Worm (Caenorhabditis elegans) whole organism, young adult: Measurements from ENCODE around the gene rps-4.

Experiments used
- B0261.1 ChIP-seq: sonication (generic microtip); optimal IDR thresholded peaks from 2 replicates; lab custom pipeline; 2016; ENCODE audit warnings: mild to moderate bottlenecking, missing genetic modification characterization, moderate library complexity, missing compliant biosample characterization
- B0336.3 ChIP-seq: fragments of 200-800 bp; sonication (Bioruptor generic); IDR thresholded peaks from 2 replicates; pipeline ENCODE4 v1.3.6; 2022; ENCODE audit warnings: missing genetic modification characterization, missing compliant biosample characterization
- C06A6.2 ChIP-seq: fragments of 200-800 bp; sonication (Bioruptor generic); conservative IDR thresholded peaks from 2 replicates; pipeline ENCODE4 v1.3.6; 2022; ENCODE audit warnings: missing genetic modification characterization, missing compliant biosample characterization
- F10E7.11 ChIP-seq: sonication (generic microtip); optimal IDR thresholded peaks from 2 replicates; lab custom pipeline; 2017; ENCODE audit warnings: mild to moderate bottlenecking, missing genetic modification characterization, moderate library complexity, missing compliant biosample characterization
- F22D6.2 ChIP-seq: sonication (generic microtip); optimal IDR thresholded peaks from 2 replicates; lab custom pipeline; 2016; ENCODE audit warnings: mild to moderate bottlenecking, missing genetic modification characterization, missing compliant biosample characterization
- F33H1.4 ChIP-seq: fragments of 200-800 bp; sonication (Bioruptor generic); IDR thresholded peaks from 2 replicates; pipeline ENCODE4 v1.3.6; 2022; ENCODE audit warnings: missing genetic modification reagents, missing genetic modification characterization, missing compliant biosample characterization
- F39B2.1 ChIP-seq: fragments of 200-800 bp; sonication (Bioruptor generic); IDR thresholded peaks from 2 replicates; pipeline ENCODE4 v1.3.6; 2022; ENCODE audit warnings: missing genetic modification reagents, missing genetic modification characterization, missing compliant biosample characterization
- F49E8.2 ChIP-seq: sonication (generic microtip); optimal IDR thresholded peaks from 3 replicates; lab custom pipeline; 2017; ENCODE audit warnings: missing genetic modification characterization, mild to moderate bottlenecking, missing compliant biosample characterization, antibody characterized with exemption, moderate library complexity; ENCODE audit not compliant: insufficient read depth
- K11D2.4 ChIP-seq: fragments of 200-800 bp; sonication (Bioruptor generic); IDR thresholded peaks from 2 replicates; pipeline ENCODE4 v1.3.6; 2022; ENCODE audit warnings: missing genetic modification reagents, missing genetic modification characterization, missing compliant biosample characterization
- K12H6.12 ChIP-seq: fragments of 200-800 bp; sonication (Bioruptor generic); optimal IDR thresholded peaks from 2 replicates; lab custom pipeline; 2018; ENCODE audit warnings: mild to moderate bottlenecking, missing genetic modification characterization, missing compliant biosample characterization
- Y79H2A.3 ChIP-seq: fragments of 200-800 bp; sonication (Bioruptor generic); conservative IDR thresholded peaks from 2 replicates; pipeline ENCODE4 v1.3.6; 2022; ENCODE audit warnings: missing genetic modification reagents, missing genetic modification characterization, missing compliant biosample characterization
- akir-1 ChIP-seq: fragments of 200-800 bp; sonication (Bioruptor generic); optimal IDR thresholded peaks from 2 replicates; lab custom pipeline; 2018; ENCODE audit warnings: mild to moderate bottlenecking, missing genetic modification characterization, moderate library complexity, missing compliant biosample characterization
- ama-1 ChIP-seq, 3 experiments: fragments of 150-350 bp in 1 of 3; sonication (generic microtip) in 2 of 3; optimal IDR thresholded peaks; 2 replicates each; lab custom pipeline; 2014 to 2018; ENCODE audit warnings: missing biosample characterization in 2 of 3, missing genetic modification characterization in 2 of 3, missing genetic modification reagents in 2 of 3
- aptf-3 ChIP-seq: fragments of 200-800 bp; sonication (Bioruptor generic); IDR thresholded peaks from 2 replicates; pipeline ENCODE4 v1.3.6; 2022; ENCODE audit warnings: missing genetic modification characterization, missing compliant biosample characterization
- athp-1 ChIP-seq: sonication (generic microtip); optimal IDR thresholded peaks from 2 replicates; lab custom pipeline; 2017; ENCODE audit warnings: mild to moderate bottlenecking, missing genetic modification characterization, missing compliant biosample characterization
- bed-1 ChIP-seq: fragments of 200-800 bp; sonication (Bioruptor generic); IDR thresholded peaks from 2 replicates; pipeline ENCODE4 v1.3.6; 2022; ENCODE audit warnings: missing genetic modification reagents, missing genetic modification characterization, missing compliant biosample characterization
- ccch-3 ChIP-seq: fragments of 200-800 bp; sonication (Bioruptor generic); optimal IDR thresholded peaks from 2 replicates; lab custom pipeline; 2018; ENCODE audit warnings: mild to moderate bottlenecking, missing genetic modification characterization, missing compliant biosample characterization
- ceh-79 ChIP-seq: sonication (generic microtip); optimal IDR thresholded peaks from 2 replicates; lab custom pipeline; 2017; ENCODE audit warnings: mild to moderate bottlenecking, missing genetic modification characterization, missing compliant biosample characterization
- die-1 ChIP-seq: sonication (generic microtip); optimal IDR thresholded peaks from 2 replicates; lab custom pipeline; 2016; ENCODE audit warnings: missing genotype, mild to moderate bottlenecking, missing genetic modification characterization, missing compliant biosample characterization
- dpl-1 ChIP-seq: fragments of 150-350 bp; optimal IDR thresholded peaks from 2 replicates; lab custom pipeline; 2014; ENCODE audit warnings: missing biosample characterization, missing genetic modification reagents, missing genetic modification characterization
- egl-18 ChIP-seq: fragments of 200-800 bp; sonication (Bioruptor generic); IDR thresholded peaks from 2 replicates; pipeline ENCODE4 v1.3.6; 2022; ENCODE audit warnings: missing genetic modification reagents, missing genetic modification characterization, missing compliant biosample characterization
- egrh-3 ChIP-seq: fragments of 200-800 bp; sonication (Bioruptor generic); IDR thresholded peaks from 2 replicates; pipeline ENCODE4 v1.3.6; 2022; ENCODE audit warnings: missing genetic modification reagents, missing genetic modification characterization, missing compliant biosample characterization
- ets-4 ChIP-seq: fragments of 200-800 bp; sonication (Bioruptor generic); optimal IDR thresholded peaks from 2 replicates; lab custom pipeline; 2018; ENCODE audit warnings: mild to moderate bottlenecking, missing genetic modification characterization, missing compliant biosample characterization
- fkh-3 ChIP-seq: sonication (generic microtip); optimal IDR thresholded peaks from 2 replicates; lab custom pipeline; 2016; ENCODE audit warnings: mild to moderate bottlenecking, missing genetic modification characterization, missing compliant biosample characterization
- hlh-12 ChIP-seq: sonication (generic microtip); optimal IDR thresholded peaks from 2 replicates; lab custom pipeline; 2016; ENCODE audit warnings: missing genetic modification characterization, missing compliant biosample characterization
- hlh-26 ChIP-seq: fragments of 200-800 bp; sonication (Bioruptor generic); conservative IDR thresholded peaks from 2 replicates; pipeline ENCODE4 v1.3.6; 2022; ENCODE audit warnings: missing genetic modification reagents, missing genetic modification characterization, missing compliant biosample characterization
- lag-1 ChIP-seq: fragments of 200-800 bp; sonication (Bioruptor generic); IDR thresholded peaks from 2 replicates; pipeline ENCODE4 v1.3.6; 2022; ENCODE audit warnings: missing genetic modification reagents, missing genetic modification characterization, missing compliant biosample characterization
- let-607 ChIP-seq, 2 experiments: fragments of 200-800 bp in 1 of 2; sonication (Bioruptor generic) in 1 of 2; sonication (generic microtip) in 1 of 2; optimal IDR thresholded peaks; 2 replicates each; lab custom pipeline; 2016 to 2018; ENCODE audit warnings: mild to moderate bottlenecking in 2 of 2, missing compliant biosample characterization in 2 of 2, missing genetic modification characterization in 2 of 2, moderate library complexity in 2 of 2, missing genotype in 1 of 2
- lin-35 ChIP-seq, 3 experiments: fragments of 150-350 bp in 2 of 3; sonication (generic microtip) in 1 of 3; optimal IDR thresholded peaks; 2 replicates each; lab custom pipeline; 2014 to 2018; ENCODE audit warnings: missing biosample characterization in 3 of 3, missing genetic modification characterization in 3 of 3, missing genetic modification reagents in 3 of 3
- lin-40 ChIP-seq: sonication (generic microtip); optimal IDR thresholded peaks from 2 replicates; lab custom pipeline; 2016; ENCODE audit warnings: missing genetic modification characterization, mild to moderate bottlenecking, missing compliant biosample characterization, missing genotype, missing genetic modification reagents
- lir-1 ChIP-seq: fragments of 200-800 bp; sonication (Bioruptor generic); conservative IDR thresholded peaks from 2 replicates; pipeline ENCODE4 v1.3.6; 2022; ENCODE audit warnings: missing genetic modification reagents, missing genetic modification characterization, missing compliant biosample characterization
- lsy-27 ChIP-seq: sonication (generic microtip); optimal IDR thresholded peaks from 2 replicates; lab custom pipeline; 2017; ENCODE audit warnings: missing genetic modification characterization, mild to moderate bottlenecking, missing compliant biosample characterization, antibody characterized with exemption, missing genotype, borderline replicate concordance; ENCODE audit not compliant: insufficient read depth
- madf-3 ChIP-seq: fragments of 200-800 bp; sonication (Bioruptor generic); IDR thresholded peaks from 2 replicates; pipeline ENCODE4 v1.3.6; 2022; ENCODE audit warnings: missing genetic modification reagents, missing genetic modification characterization, missing compliant biosample characterization
- madf-8 ChIP-seq: fragments of 200-800 bp; sonication (Bioruptor generic); conservative IDR thresholded peaks from 2 replicates; pipeline ENCODE4 v1.3.6; 2022; ENCODE audit warnings: missing genetic modification reagents, missing genetic modification characterization, missing compliant biosample characterization
- mxl-1 ChIP-seq: sonication (generic microtip); optimal IDR thresholded peaks from 2 replicates; lab custom pipeline; 2016; ENCODE audit warnings: missing genetic modification characterization, missing compliant biosample characterization
- nfya-1 ChIP-seq: sonication (generic microtip); optimal IDR thresholded peaks from 2 replicates; lab custom pipeline; 2017; ENCODE audit warnings: antibody characterized with exemption, missing compliant biosample characterization, missing genetic modification characterization, borderline replicate concordance; ENCODE audit not compliant: insufficient read depth
- nfyb-1 ChIP-seq: fragments of 200-800 bp; sonication (Bioruptor generic); IDR thresholded peaks from 2 replicates; pipeline ENCODE4 v1.3.6; 2022; ENCODE audit warnings: missing genetic modification reagents, missing genetic modification characterization, missing compliant biosample characterization
- nhr-120 ChIP-seq: fragments of 200-800 bp; sonication (Bioruptor generic); IDR thresholded peaks from 2 replicates; pipeline ENCODE4 v1.3.6; 2022; ENCODE audit warnings: missing genetic modification characterization, missing compliant biosample characterization
- nhr-90 ChIP-seq: sonication (generic microtip); optimal IDR thresholded peaks from 2 replicates; lab custom pipeline; 2016; ENCODE audit warnings: missing genotype, mild to moderate bottlenecking, missing genetic modification characterization, missing compliant biosample characterization
- pha-4 ChIP-seq: fragments of 150-350 bp; sonication (generic microtip); optimal IDR thresholded peaks from 2 replicates; lab custom pipeline; 2014; ENCODE audit warnings: missing biosample characterization, missing genetic modification reagents, missing genetic modification characterization
- rec-8 ChIP-seq, 2 experiments: sonication (generic microtip); optimal IDR thresholded peaks; 2 replicates each; lab custom pipeline; 2016; ENCODE audit warnings: mild to moderate bottlenecking in 2 of 2, missing genetic modification characterization in 2 of 2, missing genetic modification reagents in 2 of 2, missing genotype in 2 of 2, missing biosample characterization in 1 of 2, missing compliant biosample characterization in 1 of 2, moderate library complexity in 1 of 2
- sdz-38 ChIP-seq: sonication (generic microtip); optimal IDR thresholded peaks from 2 replicates; lab custom pipeline; 2016; ENCODE audit warnings: missing genotype, missing genetic modification characterization, missing compliant biosample characterization
- tbp1 ChIP-seq: fragments of 200-800 bp; sonication (Bioruptor generic); optimal IDR thresholded peaks from 2 replicates; lab custom pipeline; 2018; ENCODE audit warnings: mild to moderate bottlenecking, missing genetic modification characterization, missing compliant biosample characterization
- unc-62 ChIP-seq: fragments of 150-350 bp; optimal IDR thresholded peaks from 2 replicates; lab custom pipeline; 2014; ENCODE audit warnings: missing biosample characterization, missing genetic modification reagents, missing genetic modification characterization
- ztf-18 ChIP-seq: sonication (generic microtip); optimal IDR thresholded peaks from 2 replicates; lab custom pipeline; 2016; ENCODE audit warnings: missing genotype, mild to moderate bottlenecking, missing genetic modification characterization, missing compliant biosample characterization
- ztf-22 ChIP-seq: fragments of 200-800 bp; sonication (Bioruptor generic); optimal IDR thresholded peaks from 2 replicates; lab custom pipeline; 2018; ENCODE audit warnings: mild to moderate bottlenecking, missing genetic modification characterization, moderate library complexity, missing compliant biosample characterization
- ztf-25 ChIP-seq: fragments of 200-800 bp; sonication (Bioruptor generic); IDR thresholded peaks from 2 replicates; pipeline ENCODE4 v1.3.6; 2022; ENCODE audit warnings: missing genetic modification reagents, missing genetic modification characterization, missing compliant biosample characterization
- ztf-26 ChIP-seq: sonication (generic microtip); optimal IDR thresholded peaks from 2 replicates; lab custom pipeline; 2017; ENCODE audit warnings: missing genetic modification characterization, missing compliant biosample characterization

The rps-4 gene

DNA sequence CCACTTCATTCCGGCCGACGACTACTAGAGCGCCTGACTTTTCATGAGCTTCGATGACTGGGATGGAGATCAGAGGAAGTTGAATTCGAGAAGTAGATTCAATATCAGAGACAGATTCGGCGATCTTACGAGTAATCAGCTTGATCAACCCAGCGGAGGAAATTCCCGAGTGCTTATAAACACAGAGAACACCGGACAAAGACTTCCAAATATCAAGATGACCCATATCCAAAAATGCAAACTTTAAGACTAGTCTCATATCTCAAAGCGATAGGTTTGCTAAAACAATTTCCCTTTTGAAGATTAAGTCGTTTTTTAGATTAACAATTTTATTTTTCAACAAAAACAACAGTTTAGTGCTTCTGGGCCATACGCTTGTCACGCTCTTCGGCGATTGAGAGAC lies 1.1 kb downstream of the rps-4 start, which contains the start of gene Y43B11AR.3 (continued):
- peak; percentile 86 for TF ChIP-seq Y79H2A.3 (GFP tag; lab: Robert Waterston, UW)
- TF ChIP-seq rec-8 (tag; optimal IDR thresholded peaks at IDR 0.05; lab: Kevin White, UChicago), result peak in 1 of 2 experiments; percentile 75
- TF ChIP-seq ama-1 (optimal IDR thresholded peaks at IDR 0.05; lab: Kevin White, UChicago), result no peak
- peak in 1 of 2 experiments; percentile 90 for TF ChIP-seq ama-1 (GFP tag; optimal IDR thresholded peaks at IDR 0.05; lab: Kevin White, UChicago)
- TF ChIP-seq hlh-12 (tag; lab: Kevin White, UChicago), result no peak
- TF ChIP-seq nhr-90, result peak; percentile 20
- no peak for TF ChIP-seq C06A6.2 (GFP tag; lab: Robert Waterston, UW)
- peak; percentile 46 for TF ChIP-seq madf-8 (GFP tag; lab: Robert Waterston, UW)
- no peak for TF ChIP-seq F10E7.11
- TF ChIP-seq ztf-25 (GFP tag; lab: Robert Waterston, UW), result peak; percentile 74; the same call in 1 of the 2 replicates
- no peak; the same call in 1 of the 2 replicates for TF ChIP-seq aptf-3 (GFP tag; lab: Robert Waterston, UW)
- TF ChIP-seq ets-4 (GFP tag; lab: Kevin White, UChicago), result peak; percentile 21
- TF ChIP-seq B0261.1 (tag; lab: Kevin White, UChicago), result peak; percentile 25
- peak; percentile 98 for TF ChIP-seq F49E8.2 (tag; lab: Kevin White, UChicago)
- TF ChIP-seq bed-1 (GFP tag; lab: Robert Waterston, UW), result no peak
- TF ChIP-seq F22D6.2, result no peak
- no peak for TF ChIP-seq lag-1 (GFP tag; lab: Robert Waterston, UW)
- TF ChIP-seq sdz-38 (tag; lab: Kevin White, UChicago), result no peak
- TF ChIP-seq ztf-22 (GFP tag; lab: Kevin White, UChicago), result no peak
- TF ChIP-seq egl-18, result no peak
- peak; percentile 83 for TF ChIP-seq athp-1 (tag; lab: Kevin White, UChicago)
- no peak for TF ChIP-seq let-607 (tag; optimal IDR thresholded peaks at IDR 0.05; lab: Kevin White, UChicago)
- TF ChIP-seq madf-3, result peak; percentile 93
- TF ChIP-seq B0336.3 (GFP tag; lab: Robert Waterston, UW), result peak; percentile 96
- no peak for TF ChIP-seq egrh-3 (GFP tag; lab: Robert Waterston, UW)
- no peak for TF ChIP-seq lsy-27
- peak; percentile 81 for TF ChIP-seq ztf-18 (tag; lab: Kevin White, UChicago)
- no peak for TF ChIP-seq hlh-26 (GFP tag; lab: Robert Waterston, UW)
- TF ChIP-seq nfyb-1 (GFP tag; lab: Robert Waterston, UW), result peak; percentile 89
- no peak for TF ChIP-seq pha-4 (tag; lab: Kevin White, UChicago)
- TF ChIP-seq akir-1, result no peak
- peak in 2 of 3 experiments; percentile 3 to 43 for TF ChIP-seq lin-35 (GFP tag; optimal IDR thresholded peaks at IDR 0.05; lab: Kevin White, UChicago)
- 0 out of 2 replicates have a peak, but pooled peaks have one; percentile 25 for TF ChIP-seq lir-1 (GFP tag; lab: Robert Waterston, UW)
- peak; percentile 61 for TF ChIP-seq mxl-1 (tag; lab: Kevin White, UChicago)
- no peak for TF ChIP-seq nfya-1 (tag; lab: Kevin White, UChicago)
- no peak for TF ChIP-seq ztf-26 (tag; lab: Kevin White, UChicago)
- no peak for TF ChIP-seq unc-62 (GFP tag; lab: Kevin White, UChicago)
- TF ChIP-seq F39B2.1 (GFP tag; lab: Robert Waterston, UW), result no peak
- TF ChIP-seq tbp1 (GFP tag; lab: Kevin White, UChicago), result peak; percentile 72
- peak; percentile 76 for TF ChIP-seq die-1 (tag; lab: Kevin White, UChicago)
- TF ChIP-seq F33H1.4 (GFP tag; lab: Robert Waterston, UW), result peak; percentile 65
- no peak for TF ChIP-seq K11D2.4 (GFP tag; lab: Robert Waterston, UW)
- no peak for TF ChIP-seq lin-40 (tag; lab: Kevin White, UChicago)
- TF ChIP-seq fkh-3, result no peak
- TF ChIP-seq ceh-79 (tag; lab: Kevin White, UChicago), result peak; percentile 40
- TF ChIP-seq dpl-1 (GFP tag; lab: Kevin White, UChicago), result no peak
- TF ChIP-seq K12H6.12, result no peak
- TF ChIP-seq nhr-120 (GFP tag; lab: Robert Waterston, UW), result no peak
- TF ChIP-seq ccch-3 (GFP tag; lab: Kevin White, UChicago), result no peak
